Fruit fly (Drosophila melanogaster) whole organism, embryonic: ENCODE measurements around the gene Cog2.

Experiments
- Atf3 ChIP-seq: fragments of 200-800 bp; sonication (Bioruptor generic); optimal IDR thresholded peaks from 3 replicates; lab custom pipeline; 2016; ENCODE audit warnings: missing biosample characterization, missing genetic modification characterization
- B-H1 ChIP-seq: fragments of 200-800 bp; sonication (Bioruptor generic); IDR thresholded peaks from 3 replicates; pipeline ENCODE4 v1.3.6; 2022; ENCODE audit warnings: missing biosample characterization, missing genetic modification characterization
- Bdp1 ChIP-seq: fragments of 200-800 bp; sonication (Bioruptor generic); optimal IDR thresholded peaks from 3 replicates; lab custom pipeline; 2016; ENCODE audit warnings: missing biosample characterization, missing genetic modification characterization
- Bteb2 ChIP-seq: fragments of 200-800 bp; sonication (Bioruptor generic); optimal IDR thresholded peaks from 2 replicates; lab custom pipeline; 2016; ENCODE audit warnings: missing biosample characterization, missing genetic modification characterization
- CG10274 ChIP-seq: fragments of 200-800 bp; sonication (Bioruptor generic); optimal IDR thresholded peaks from 3 replicates; lab custom pipeline; 2017; ENCODE audit warnings: missing biosample characterization, mild to moderate bottlenecking, missing genetic modification characterization
- CG10321 ChIP-seq: fragments of 200-800 bp; sonication (Bioruptor generic); IDR thresholded peaks from 2 replicates; pipeline ENCODE4 v1.3.6; 2022; ENCODE audit warnings: missing biosample characterization, missing genetic modification characterization
- CG1233 ChIP-seq: fragments of 200-800 bp; sonication (Bioruptor generic); optimal IDR thresholded peaks from 4 replicates; lab custom pipeline; 2018; ENCODE audit warnings: missing biosample characterization, mild to moderate bottlenecking, missing genetic modification characterization
- CG13123 ChIP-seq: fragments of 200-800 bp; sonication (Bioruptor generic); optimal IDR thresholded peaks from 2 replicates; lab custom pipeline; 2016; ENCODE audit warnings: missing biosample characterization, missing genetic modification characterization
- CG13296 ChIP-seq: fragments of 200-800 bp; sonication (Bioruptor generic); optimal IDR thresholded peaks from 3 replicates; lab custom pipeline; 2018; ENCODE audit warnings: missing biosample characterization, mild to moderate bottlenecking, missing genetic modification characterization
- CG13424 ChIP-seq: fragments of 200-800 bp; sonication (Bioruptor generic); optimal IDR thresholded peaks from 2 replicates; lab custom pipeline; 2019; ENCODE audit warnings: missing biosample characterization, mild to moderate bottlenecking, missing genetic modification characterization, moderate library complexity
- CG13775 ChIP-seq: fragments of 200-800 bp; sonication (Bioruptor generic); optimal IDR thresholded peaks from 3 replicates; lab custom pipeline; 2017; ENCODE audit warnings: missing biosample characterization, mild to moderate bottlenecking, missing genetic modification characterization
- CG2889 ChIP-seq: fragments of 200-800 bp; sonication (Bioruptor generic); IDR thresholded peaks from 3 replicates; pipeline ENCODE4 v1.3.6; 2022; ENCODE audit warnings: missing biosample characterization, missing genetic modification characterization
- CG31224 ChIP-seq: fragments of 200-800 bp; sonication (Bioruptor generic); IDR thresholded peaks from 2 replicates; pipeline ENCODE4 v1.3.6; 2022; ENCODE audit warnings: missing biosample characterization, missing genetic modification characterization
- CG3281 ChIP-seq: fragments of 200-800 bp; sonication (Bioruptor generic); optimal IDR thresholded peaks from 3 replicates; lab custom pipeline; 2017; ENCODE audit warnings: missing biosample characterization, mild to moderate bottlenecking, missing genetic modification characterization
- CG4282 ChIP-seq: fragments of 200-800 bp; sonication (Bioruptor generic); optimal IDR thresholded peaks from 2 replicates; lab custom pipeline; 2016; ENCODE audit warnings: missing biosample characterization, missing genetic modification characterization
- CG6654 ChIP-seq: fragments of 200-800 bp; sonication (Bioruptor generic); optimal IDR thresholded peaks from 2 replicates; lab custom pipeline; 2017; ENCODE audit warnings: missing biosample characterization, mild to moderate bottlenecking, missing genetic modification characterization
- CG6689 ChIP-seq: fragments of 200-800 bp; sonication (Bioruptor generic); IDR thresholded peaks from 2 replicates; pipeline ENCODE4 v1.3.6; 2022; ENCODE audit warnings: missing biosample characterization, missing genetic modification characterization
- CG7786 ChIP-seq: fragments of 200-800 bp; sonication (Bioruptor generic); optimal IDR thresholded peaks from 2 replicates; lab custom pipeline; 2016; ENCODE audit warnings: missing biosample characterization, missing genetic modification characterization
- CG9876 ChIP-seq: fragments of 200-800 bp; sonication (Bioruptor generic); optimal IDR thresholded peaks from 2 replicates; lab custom pipeline; 2016; ENCODE audit warnings: missing biosample characterization, missing genetic modification characterization
- CrebB ChIP-seq: fragments of 200-800 bp; sonication (Bioruptor generic); optimal IDR thresholded peaks from 3 replicates; lab custom pipeline; 2018; ENCODE audit warnings: missing biosample characterization, mild to moderate bottlenecking, missing genetic modification characterization
- Deaf1 ChIP-seq: fragments of 200-800 bp; optimal IDR thresholded peaks from 3 replicates; lab custom pipeline; 2019; ENCODE audit warnings: missing biosample characterization, mild to moderate bottlenecking, missing genetic modification characterization, moderate library complexity
- Drgx ChIP-seq: fragments of 200-800 bp; sonication (Bioruptor generic); IDR thresholded peaks from 2 replicates; pipeline ENCODE4 v1.3.6; 2022; ENCODE audit warnings: missing biosample characterization, missing genetic modification characterization
- Ets65A ChIP-seq: fragments of 200-800 bp; sonication (Bioruptor generic); peaks from one replicate; lab custom pipeline; 2016; ENCODE audit warnings: missing biosample characterization, missing genetic modification characterization
- Hr39 ChIP-seq: fragments of >200 bp; optimal IDR thresholded peaks from 2 replicates; lab custom pipeline; 2017
- Lpt ChIP-seq: fragments of >200 bp; optimal IDR thresholded peaks from 2 replicates; lab custom pipeline; 2018; ENCODE audit warnings: missing biosample characterization, missing genetic modification characterization
- MTF-1 ChIP-seq: fragments of 200-800 bp; sonication (Bioruptor generic); optimal IDR thresholded peaks from 2 replicates; lab custom pipeline; 2018; ENCODE audit warnings: missing biosample characterization, mild to moderate bottlenecking, missing genetic modification characterization, borderline replicate concordance
- Ptx1 ChIP-seq: fragments of 200-800 bp; sonication (Bioruptor generic); IDR thresholded peaks from 2 replicates; pipeline ENCODE4 v1.3.6; 2022; ENCODE audit warnings: missing biosample characterization, missing genetic modification characterization
- Rx ChIP-seq: fragments of 200-800 bp; sonication (Bioruptor generic); IDR thresholded peaks from 2 replicates; pipeline ENCODE4 v1.3.6; 2022; ENCODE audit warnings: missing biosample characterization, missing genetic modification characterization
- Taf1 ChIP-seq: fragments of 200-800 bp; sonication (Bioruptor generic); IDR thresholded peaks from 2 replicates; pipeline ENCODE4 v1.3.6; 2022; ENCODE audit warnings: missing biosample characterization, missing genetic modification characterization
- ac ChIP-seq: fragments of 200-800 bp; sonication (Bioruptor generic); optimal IDR thresholded peaks from 3 replicates; lab custom pipeline; 2017; ENCODE audit warnings: missing biosample characterization, mild to moderate bottlenecking, missing genetic modification characterization
- bowl ChIP-seq: fragments of 200-800 bp; sonication (Bioruptor generic); IDR thresholded peaks from 2 replicates; pipeline ENCODE4 v1.3.6; 2022; ENCODE audit warnings: missing biosample characterization, missing genetic modification characterization
- crp ChIP-seq, 2 experiments: fragments of 200-800 bp; sonication (Bioruptor generic); optimal IDR thresholded peaks; 2 replicates in 1 of 2; 3 replicates in 1 of 2; lab custom pipeline; 2017; ENCODE audit warnings: missing biosample characterization in 2 of 2, missing genetic modification characterization in 2 of 2, mild to moderate bottlenecking in 1 of 2, moderate library complexity in 1 of 2
- emc ChIP-seq: fragments of 200-800 bp; sonication (Bioruptor generic); optimal IDR thresholded peaks from 2 replicates; lab custom pipeline; 2016; ENCODE audit warnings: missing biosample characterization, missing genetic modification characterization
- her ChIP-seq: fragments of 200-800 bp; sonication (Bioruptor generic); optimal IDR thresholded peaks from 2 replicates; lab custom pipeline; 2016; ENCODE audit warnings: missing biosample characterization, missing genetic modification characterization
- ken ChIP-seq: fragments of 200-800 bp; sonication (Bioruptor generic); IDR thresholded peaks from 3 replicates; pipeline ENCODE4 v1.3.6; 2022; ENCODE audit warnings: missing biosample characterization, missing genetic modification characterization
- lbe ChIP-seq: fragments of 200-800 bp; sonication (Bioruptor generic); optimal IDR thresholded peaks from 2 replicates; lab custom pipeline; 2016; ENCODE audit warnings: missing biosample characterization, mild to moderate bottlenecking, missing genetic modification characterization
- lola ChIP-seq, 3 experiments: fragments of >200 bp in 2 of 3; fragments of 200-800 bp in 1 of 3; sonication (Bioruptor generic) in 1 of 3; optimal IDR thresholded peaks; 2 replicates each; lab custom pipeline; 2017 to 2019; ENCODE audit warnings: missing biosample characterization in 3 of 3, missing genetic modification characterization in 3 of 3, mild to moderate bottlenecking in 1 of 3, moderate library complexity in 1 of 3
- luna ChIP-seq: fragments of 200-800 bp; sonication (Bioruptor generic); optimal IDR thresholded peaks from 2 replicates; lab custom pipeline; 2016; ENCODE audit warnings: missing biosample characterization, missing genetic modification characterization
- nmo ChIP-seq: fragments of 200-800 bp; sonication (Bioruptor generic); optimal IDR thresholded peaks from 2 replicates; lab custom pipeline; 2018; ENCODE audit warnings: missing biosample characterization, mild to moderate bottlenecking, missing genetic modification characterization, moderate library complexity
- odd ChIP-seq: fragments of 200-800 bp; sonication (Bioruptor generic); optimal IDR thresholded peaks from 2 replicates; lab custom pipeline; 2017; ENCODE audit warnings: missing biosample characterization, mild to moderate bottlenecking, missing genetic modification characterization
- peb ChIP-seq: fragments of 200-800 bp; sonication (Bioruptor generic); IDR thresholded peaks from 2 replicates; pipeline ENCODE4 v1.3.6; 2022; ENCODE audit warnings: missing biosample characterization, missing genetic modification characterization
- repo ChIP-seq: fragments of 200-800 bp; sonication (Bioruptor generic); optimal IDR thresholded peaks from 2 replicates; lab custom pipeline; 2016; ENCODE audit warnings: missing biosample characterization, missing genetic modification characterization
- sug ChIP-seq: fragments of 200-800 bp; optimal IDR thresholded peaks from 2 replicates; lab custom pipeline; 2019; ENCODE audit warnings: missing biosample characterization, mild to moderate bottlenecking, missing genetic modification characterization, moderate library complexity
- tap ChIP-seq: fragments of 200-800 bp; optimal IDR thresholded peaks from 3 replicates; lab custom pipeline; 2019; ENCODE audit warnings: missing biosample characterization, mild to moderate bottlenecking, missing genetic modification characterization, moderate library complexity

The Cog2 gene

DNA sequence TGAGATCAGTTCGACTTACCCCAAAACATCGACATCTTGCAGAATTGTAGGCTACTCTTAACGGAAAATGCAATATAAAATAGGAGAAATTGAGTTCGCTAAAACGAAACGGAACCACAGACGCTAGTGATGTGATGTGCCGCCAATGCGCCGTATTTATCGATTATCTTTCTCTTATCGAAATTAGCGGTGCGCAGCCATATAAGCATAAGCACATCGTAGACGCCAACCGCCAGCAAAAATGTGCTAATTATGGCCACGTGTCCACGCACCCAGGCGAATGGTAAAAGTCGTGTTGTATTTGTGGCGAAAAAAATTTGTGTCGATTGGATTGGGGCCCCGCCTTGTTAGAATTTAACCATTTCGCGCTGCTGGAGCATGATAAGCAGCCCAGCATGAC lies 28.5 kb downstream of the Cog2 start, which contains the start of the genes Fkbp39 and Cyfip (continued):
- TF ChIP-seq tap (tag; lab: Kevin White, UChicago): no peak
- TF ChIP-seq Rx (GFP tag; lab: Robert Waterston, UW): no peak
- TF ChIP-seq MTF-1 (GFP tag; lab: Kevin White, UChicago): no peak
- no peak for TF ChIP-seq B-H1 (GFP tag; lab: Robert Waterston, UW)
- TF ChIP-seq CG3281 (GFP tag; lab: Kevin White, UChicago): no peak
- TF ChIP-seq Drgx (GFP tag; lab: Robert Waterston, UW): no peak
- peak; percentile 32 for TF ChIP-seq repo (GFP tag; lab: Kevin White, UChicago)
- TF ChIP-seq Atf3: no peak
- peak; percentile 39; the same call in 1 of the 2 replicates for TF ChIP-seq Ptx1 (GFP tag; lab: Robert Waterston, UW)
- TF ChIP-seq CG13123: no peak
- TF ChIP-seq CG10321 (GFP tag; lab: Robert Waterston, UW): no peak
- peak; percentile 76 for TF ChIP-seq nmo
- no peak for TF ChIP-seq emc (GFP tag; lab: Kevin White, UChicago)
- no peak for TF ChIP-seq odd (GFP tag; lab: Kevin White, UChicago)
- peak; percentile 2 for TF ChIP-seq CG13296
- TF ChIP-seq CG6689: no peak
- TF ChIP-seq CG1233 (GFP tag; lab: Kevin White, UChicago): no peak
- peak; percentile 34 for TF ChIP-seq CG7786
- peak; percentile 35 for TF ChIP-seq CG4282 (GFP tag; lab: Kevin White, UChicago)
- TF ChIP-seq CrebB (tag; lab: Kevin White, UChicago): peak; percentile 43
- no peak for TF ChIP-seq ac
- peak in 1 of 2 experiments; percentile 52 for TF ChIP-seq crp (GFP tag; optimal IDR thresholded peaks at IDR 0.05; lab: Kevin White, UChicago)
- peak; percentile 66; the same call in 2 of the 3 replicates for TF ChIP-seq ken (GFP tag; lab: Robert Waterston, UW)
- no peak for TF ChIP-seq lola (GFP tag; optimal IDR thresholded peaks at IDR 0.05; lab: Kevin White, UChicago)
- TF ChIP-seq Bdp1 (GFP tag; lab: Kevin White, UChicago): peak; percentile 19
- peak; percentile 64 for TF ChIP-seq sug
- no peak for TF ChIP-seq Hr39
- TF ChIP-seq peb (GFP tag; lab: Robert Waterston, UW): no peak
- no peak for TF ChIP-seq Lpt (GFP tag; lab: Kevin White, UChicago)
- TF ChIP-seq CG31224 (GFP tag; lab: Robert Waterston, UW): no peak
- TF ChIP-seq Bteb2: no peak
- TF ChIP-seq bowl: no peak
- TF ChIP-seq CG10274: no peak
- TF ChIP-seq Ets65A (GFP tag; lab: Kevin White, UChicago): peak; percentile 85
- TF ChIP-seq Deaf1: no peak
- TF ChIP-seq lbe: no peak
- no peak for TF ChIP-seq CG6654 (GFP tag; lab: Kevin White, UChicago)
- TF ChIP-seq luna (GFP tag; lab: Kevin White, UChicago): peak; percentile 7
- TF ChIP-seq her (GFP tag; lab: Kevin White, UChicago): peak; percentile 71
- TF ChIP-seq Taf1 (GFP tag; lab: Robert Waterston, UW): no peak
- peak; percentile 40 for TF ChIP-seq CG13775 (GFP tag; lab: Kevin White, UChicago)
- peak; percentile 26 for TF ChIP-seq CG13424 (tag; lab: Kevin White, UChicago)
- TF ChIP-seq CG9876 (GFP tag; lab: Kevin White, UChicago): peak; percentile 52
- no peak for TF ChIP-seq CG2889 (GFP tag; lab: Robert Waterston, UW)
